Fruit fly (Drosophila melanogaster) whole organism, adult: ENCODE results near the gene Muc12Ea.

Experiments
- CG11617 ChIP-seq: fragments of 200-800 bp; sonication (Bioruptor generic); optimal IDR thresholded peaks from 2 replicates; lab custom pipeline; 2017; ENCODE audit warnings: mild to moderate bottlenecking, missing biosample characterization, missing genetic modification reagents, missing genetic modification characterization
- CG7045 ChIP-seq: fragments of 200-800 bp; sonication (Bioruptor generic); optimal IDR thresholded peaks from 2 replicates; lab custom pipeline; 2017; ENCODE audit warnings: missing biosample characterization, mild to moderate bottlenecking, missing genetic modification characterization
- Mnt ChIP-seq: fragments of 200-800 bp; sonication (Bioruptor generic); optimal IDR thresholded peaks from 2 replicates; lab custom pipeline; 2016; ENCODE audit warnings: missing biosample characterization, mild to moderate bottlenecking, missing genetic modification characterization
- kay ChIP-seq: fragments of 200-800 bp; sonication (Bioruptor generic); peaks from one replicate; lab custom pipeline; 2016; ENCODE audit warnings: missing biosample characterization, missing genetic modification characterization, borderline replicate concordance

- TF ChIP-seq CG11617 (GFP tag; lab: Kevin White, UChicago): no peak
- no peak for TF ChIP-seq CG7045 (GFP tag; lab: Kevin White, UChicago)
- TF ChIP-seq kay (GFP tag; lab: Kevin White, UChicago): no peak
- no peak for TF ChIP-seq Mnt
Measured at dm6 chrX:14277435-14277834, at the start of gene Muc12Ea.
